Fruit fly (Drosophila melanogaster) whole organism, larva: ENCODE results near the gene comt.

Experiments used
- noc ChIP-seq: fragments of 200-800 bp; sonication (Bioruptor generic); optimal IDR thresholded peaks from 3 replicates; lab custom pipeline; 2019; ENCODE audit warnings: missing biosample characterization, mild to moderate bottlenecking, missing genetic modification characterization, moderate library complexity

The comt gene

DNA sequence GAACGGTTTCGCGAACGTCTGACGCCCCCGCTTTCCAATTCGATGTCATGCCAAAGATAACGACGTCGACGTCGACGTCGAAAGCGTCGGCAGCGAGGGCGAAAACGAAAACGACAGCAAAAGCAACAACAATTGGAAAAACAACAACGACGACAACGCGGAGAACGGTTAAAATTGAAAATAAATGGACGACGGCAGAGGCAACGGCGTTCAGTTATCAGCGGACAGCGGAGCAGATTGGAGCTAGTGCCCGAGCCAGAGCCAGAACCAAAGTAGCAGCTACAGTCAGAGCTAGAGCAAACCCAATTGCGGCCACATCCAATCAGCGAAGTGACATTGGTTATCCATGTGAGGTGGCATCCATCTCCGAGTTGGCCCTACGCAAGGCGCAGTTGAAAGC is 46.5 kb downstream of the comt start:
- no peak for TF ChIP-seq noc (tag; lab: Kevin White, UChicago)

DNA sequence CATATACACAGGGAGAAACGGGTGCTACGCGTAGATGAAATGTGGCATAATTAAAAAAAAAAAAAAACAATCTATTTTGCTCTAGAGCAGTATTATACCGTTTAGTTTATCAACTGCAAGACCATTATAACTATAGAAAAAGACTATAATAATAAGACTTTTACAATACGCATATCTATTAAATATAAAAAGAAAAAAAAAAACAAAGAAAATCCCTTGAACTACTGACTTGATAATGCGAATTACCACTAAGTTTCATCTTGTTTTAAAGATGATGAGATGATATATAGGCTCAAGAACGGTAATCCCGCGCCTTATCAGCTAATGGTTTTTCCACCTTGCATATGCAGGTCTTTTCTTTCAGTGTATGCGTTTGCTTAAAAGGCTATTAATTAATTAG is 48.4 kb downstream of the comt start:
- peak; percentile 14 for TF ChIP-seq noc (tag; lab: Kevin White, UChicago)

DNA sequence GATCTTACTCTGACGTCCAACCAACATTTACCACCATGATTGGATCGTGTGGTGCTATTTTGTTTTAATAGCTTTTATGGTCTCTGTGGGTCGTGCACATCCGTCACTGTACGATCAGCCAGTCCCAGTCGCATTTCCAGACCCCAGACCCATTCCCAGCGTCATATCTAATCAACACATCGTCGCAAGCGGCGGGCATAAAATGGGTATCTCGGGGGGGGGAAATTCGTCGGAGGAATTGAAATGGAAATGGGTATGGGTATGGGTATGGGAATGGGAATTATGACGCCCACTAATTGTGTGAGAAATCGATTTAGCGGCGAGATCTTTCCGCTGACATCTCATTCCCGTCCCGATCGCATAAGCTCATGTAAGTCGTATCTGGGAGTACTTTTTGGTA is 51.9 kb downstream of the comt start:
- no peak for TF ChIP-seq noc (tag; lab: Kevin White, UChicago)
